Fruit fly (Drosophila melanogaster) Kc167 (cell line): Measurements from ENCODE around the gene Csl4.

ENCODE experiments used
- Sin3A ChIP-seq: fragments of >200 bp; optimal IDR thresholded peaks from 2 replicates; lab custom pipeline; 2018; ENCODE audit warnings: missing external identifiers
- insv ChIP-seq: fragments of >200 bp; optimal IDR thresholded peaks from 3 replicates; lab custom pipeline; 2018; ENCODE audit warnings: missing external identifiers
- psq ChIP-seq: fragments of >200 bp; optimal IDR thresholded peaks from 2 replicates; lab custom pipeline; 2017; ENCODE audit warnings: missing external identifiers
- ttk ChIP-seq: sonication (Bioruptor generic); optimal IDR thresholded peaks from 2 replicates; lab custom pipeline; 2017; ENCODE audit warnings: missing external identifiers

- no peak for TF ChIP-seq ttk (lab: Kevin White, UChicago)
- TF ChIP-seq insv (lab: Kevin White, UChicago): no peak
- no peak for TF ChIP-seq Sin3A
- TF ChIP-seq psq (lab: Kevin White, UChicago): no peak
These were observed 47.2 kb upstream of the Csl4 start for dm6 chr2L:11170549-11170948.
